Worm (Caenorhabditis elegans): ENCODE results near the gene unc-32.

- no peak for TF ChIP-seq jun-1 (tag; optimal IDR thresholded peaks at IDR 0.05)
- no peak for TF ChIP-seq ztf-11 (tag; optimal IDR thresholded peaks at IDR 0.05)
Measured at ce11 chrIII:8913469-8913868, 8.1 kb downstream of the unc-32 start, which contains the start of gene trxr-2.

All from whole organism, L4 larva.